Worm (Caenorhabditis elegans) whole organism, L1 larva: ENCODE data around the gene C06A1.6.

Experiments used
- Y116A8C.19 ChIP-seq: sonication (generic microtip); optimal IDR thresholded peaks from 2 replicates; lab custom pipeline; 2016; ENCODE audit warnings: missing compliant biosample characterization, missing genetic modification characterization, borderline replicate concordance
- blmp-1 ChIP-seq: fragments of 150-350 bp; optimal IDR thresholded peaks from 2 replicates; lab custom pipeline; 2014; ENCODE audit warnings: missing biosample characterization, missing genetic modification characterization
- ceh-88 ChIP-seq: fragments of 200-800 bp; sonication (Bioruptor generic); IDR thresholded peaks from 2 replicates; pipeline ENCODE4 v1.3.6; 2022; ENCODE audit warnings: missing genetic modification characterization, missing compliant biosample characterization
- ceh-90 ChIP-seq: sonication (generic microtip); optimal IDR thresholded peaks from 2 replicates; lab custom pipeline; 2016; ENCODE audit warnings: missing genetic modification characterization, missing compliant biosample characterization
- dpl-1 ChIP-seq, 3 experiments: fragments of 150-350 bp in 2 of 3; sonication (generic microtip) in 1 of 3; optimal IDR thresholded peaks; 2 replicates each; lab custom pipeline; 2014 to 2017; ENCODE audit warnings: missing biosample characterization in 3 of 3, missing genetic modification characterization in 3 of 3, missing genetic modification reagents in 3 of 3
- efl-1 ChIP-seq, 4 experiments: fragments of 150-350 bp; optimal IDR thresholded peaks in 3 of 4; peaks in 1 of 4; 1 replicate in 1 of 4; 2 replicates in 3 of 4; lab custom pipeline; 2014; ENCODE audit warnings: missing biosample characterization in 2 of 4, missing genetic modification characterization in 2 of 4, missing genetic modification reagents in 2 of 4
- egl-13 ChIP-seq: sonication (generic microtip); optimal IDR thresholded peaks from 2 replicates; lab custom pipeline; 2016; ENCODE audit warnings: missing genotype, missing genetic modification reagents, missing genetic modification characterization, missing compliant biosample characterization
- egl-27 ChIP-seq, 2 experiments: fragments of 150-350 bp in 1 of 2; sonication (generic microtip); optimal IDR thresholded peaks; 3 replicates each; lab custom pipeline; 2017 to 2018; ENCODE audit warnings: missing biosample characterization in 2 of 2, missing genetic modification characterization in 2 of 2, missing genetic modification reagents in 2 of 2
- elt-2 ChIP-seq: sonication (generic microtip); optimal IDR thresholded peaks from 2 replicates; lab custom pipeline; 2016; ENCODE audit warnings: missing genetic modification characterization, mild to moderate bottlenecking, inconsistent platforms, missing compliant biosample characterization, missing genetic modification reagents
- elt-3 ChIP-seq, 6 experiments: fragments of 150-350 bp in 1 of 6; sonication (generic microtip); optimal IDR thresholded peaks; 2 replicates each; lab custom pipeline; 2017 to 2018; ENCODE audit warnings: missing biosample characterization in 6 of 6, missing genetic modification characterization in 6 of 6, inconsistent platforms in 1 of 6
- fkh-10 ChIP-seq: sonication (generic microtip); optimal IDR thresholded peaks from 2 replicates; lab custom pipeline; 2017; ENCODE audit warnings: missing biosample characterization, missing genetic modification reagents, missing genetic modification characterization
- fkh-8 ChIP-seq: sonication (generic microtip); optimal IDR thresholded peaks from 2 replicates; lab custom pipeline; 2016; ENCODE audit warnings: mild to moderate bottlenecking, missing genetic modification characterization, missing compliant biosample characterization
- lin-14 ChIP-seq: fragments of 200-800 bp; sonication (Bioruptor generic); optimal IDR thresholded peaks from 2 replicates; lab custom pipeline; 2018; ENCODE audit warnings: mild to moderate bottlenecking, missing genetic modification characterization, moderate library complexity, missing compliant biosample characterization
- lin-15B ChIP-seq: fragments of 150-350 bp; sonication (generic microtip); optimal IDR thresholded peaks from 3 replicates; lab custom pipeline; 2014; ENCODE audit warnings: missing biosample characterization, missing genetic modification characterization
- lin-35 ChIP-seq, 2 experiments: fragments of 150-350 bp; optimal IDR thresholded peaks; 2 replicates each; lab custom pipeline; 2014; ENCODE audit warnings: missing biosample characterization in 2 of 2, missing genetic modification characterization in 2 of 2, missing genetic modification reagents in 2 of 2
- lsy-2 ChIP-seq, 2 experiments: fragments of 150-350 bp; optimal IDR thresholded peaks; 2 replicates each; lab custom pipeline; 2014; ENCODE audit warnings: missing biosample characterization in 2 of 2, missing genetic modification characterization in 2 of 2
- mdl-1 ChIP-seq, 2 experiments: fragments of 150-350 bp; optimal IDR thresholded peaks; 2 replicates each; lab custom pipeline; 2014 to 2017; ENCODE audit warnings: missing biosample characterization in 2 of 2, missing genetic modification characterization in 2 of 2, inconsistent platforms in 1 of 2
- nhr-12 ChIP-seq: sonication (generic microtip); optimal IDR thresholded peaks from 2 replicates; lab custom pipeline; 2017; ENCODE audit warnings: missing biosample characterization, missing genetic modification characterization
- nhr-20 ChIP-seq: sonication (generic microtip); optimal IDR thresholded peaks from 2 replicates; lab custom pipeline; 2016; ENCODE audit warnings: mild to moderate bottlenecking, missing genetic modification characterization, missing compliant biosample characterization
- nhr-28 ChIP-seq: fragments of 150-350 bp; optimal IDR thresholded peaks from 2 replicates; lab custom pipeline; 2014; ENCODE audit warnings: missing biosample characterization, missing genetic modification characterization
- nhr-71 ChIP-seq: sonication (generic microtip); optimal IDR thresholded peaks from 2 replicates; lab custom pipeline; 2016; ENCODE audit warnings: mild to moderate bottlenecking, missing genetic modification characterization, moderate library complexity, missing compliant biosample characterization
- nhr-85 ChIP-seq: sonication (generic microtip); peaks from one replicate; lab custom pipeline; 2016; ENCODE audit warnings: missing genetic modification characterization, inconsistent platforms, missing compliant biosample characterization
- pqm-1 ChIP-seq: sonication (generic microtip); optimal IDR thresholded peaks from 3 replicates; lab custom pipeline; 2017; ENCODE audit warnings: missing biosample characterization, missing genetic modification characterization
- rnt-1 ChIP-seq: sonication (generic microtip); optimal IDR thresholded peaks from 2 replicates; lab custom pipeline; 2016; ENCODE audit warnings: mild to moderate bottlenecking, missing genetic modification characterization, moderate library complexity, missing compliant biosample characterization
- snpc-4 ChIP-seq: fragments of 150-350 bp; optimal IDR thresholded peaks from 2 replicates; lab custom pipeline; 2014; ENCODE audit warnings: missing biosample characterization, missing genetic modification characterization
- snu-23 ChIP-seq: sonication (generic microtip); optimal IDR thresholded peaks from 2 replicates; lab custom pipeline; 2016; ENCODE audit warnings: missing genetic modification characterization, missing compliant biosample characterization
- swsn-7 ChIP-seq: sonication (generic microtip); optimal IDR thresholded peaks from 2 replicates; lab custom pipeline; 2016; ENCODE audit warnings: missing genetic modification characterization, missing compliant biosample characterization
- tlp-1 ChIP-seq: fragments of 150-350 bp; optimal IDR thresholded peaks from 2 replicates; lab custom pipeline; 2014; ENCODE audit warnings: missing biosample characterization, missing genetic modification characterization
- unc-98 ChIP-seq: fragments of 200-800 bp; sonication (Bioruptor generic); IDR thresholded peaks from 2 replicates; pipeline ENCODE4 v1.3.6; 2022; ENCODE audit warnings: missing genetic modification characterization, missing compliant biosample characterization

C06A1.6 gene

ce11 chrII:10516375-10516774, 48.1 kb downstream of the C06A1.6 start (continued):
- no peak for TF ChIP-seq swsn-7 (tag; lab: Kevin White, UChicago)
- no peak for TF ChIP-seq efl-1 (optimal IDR thresholded peaks at IDR 0.05; lab: Kevin White, UChicago)
- no peak for TF ChIP-seq efl-1 (GFP tag; optimal IDR thresholded peaks at IDR 0.05 in 1 of 2; lab: Kevin White, UChicago)
- no peak for TF ChIP-seq unc-98 (GFP tag; lab: Robert Waterston, UW)
- no peak for TF ChIP-seq snpc-4 (tag; lab: Kevin White, UChicago)
- TF ChIP-seq ceh-90, result no peak
- no peak for TF ChIP-seq nhr-12 (tag; lab: Kevin White, UChicago)
- TF ChIP-seq fkh-10 (GFP tag; lab: Kevin White, UChicago), result no peak
- peak in 1 of 2 experiments; percentile 24 for TF ChIP-seq lin-35 (GFP tag; optimal IDR thresholded peaks at IDR 0.05; lab: Kevin White, UChicago)
- TF ChIP-seq dpl-1 (GFP tag; optimal IDR thresholded peaks at IDR 0.05; lab: Kevin White, UChicago), result no peak
- no peak for TF ChIP-seq egl-27 (tag; optimal IDR thresholded peaks at IDR 0.05; lab: Kevin White, UChicago)
- no peak for TF ChIP-seq Y116A8C.19 (tag; lab: Kevin White, UChicago)
- TF ChIP-seq tlp-1 (tag; lab: Kevin White, UChicago), result no peak
- no peak for TF ChIP-seq egl-13
- TF ChIP-seq nhr-28 (tag; lab: Kevin White, UChicago), result no peak
- TF ChIP-seq fkh-8 (tag; lab: Kevin White, UChicago), result no peak

ce11 chrII:10515422-10515821, 49.1 kb downstream of the C06A1.6 start:
- no peak for TF ChIP-seq mdl-1 (tag; optimal IDR thresholded peaks at IDR 0.05; lab: Kevin White, UChicago)
- TF ChIP-seq lin-14 (GFP tag; lab: Kevin White, UChicago), result peak; percentile 49
- TF ChIP-seq ceh-88 (GFP tag; lab: Robert Waterston, UW), result no peak
- TF ChIP-seq blmp-1 (tag; lab: Kevin White, UChicago), result peak; percentile 54
- TF ChIP-seq nhr-71 (tag; lab: Kevin White, UChicago), result peak; percentile 19
- peak in 1 of 2 experiments; percentile 37 for TF ChIP-seq lin-35 (GFP tag; optimal IDR thresholded peaks at IDR 0.05; lab: Kevin White, UChicago)
- TF ChIP-seq pqm-1 (tag; lab: Kevin White, UChicago), result no peak
- TF ChIP-seq elt-2 (tag; lab: Kevin White, UChicago), result no peak
- no peak for TF ChIP-seq lin-15B (tag; lab: Kevin White, UChicago)
- peak in 5 of 6 experiments; percentile 16 to 91 (median 89) for TF ChIP-seq elt-3 (tag; optimal IDR thresholded peaks at IDR 0.05; lab: Kevin White, UChicago)
- peak; percentile 78 for TF ChIP-seq nhr-85
- peak; percentile 41 for TF ChIP-seq nhr-20
- no peak for TF ChIP-seq rnt-1
- peak; percentile 11 for TF ChIP-seq snu-23 (GFP tag; lab: Kevin White, UChicago)
- TF ChIP-seq unc-98 (GFP tag; lab: Robert Waterston, UW), result no peak
- peak in 1 of 2 experiments; percentile 22 for TF ChIP-seq lsy-2 (tag; optimal IDR thresholded peaks at IDR 0.05; lab: Kevin White, UChicago)
